Fruit fly (Drosophila melanogaster) whole organism, adult: ENCODE data around the gene Nup153.
A peak's percentile ranks its signal among the peaks of the same experiment; 100 is the strongest.

ENCODE experiments used
- CG12768 ChIP-seq: fragments of 200-800 bp; sonication (Bioruptor generic); optimal IDR thresholded peaks from 2 replicates; lab custom pipeline; 2017; ENCODE audit warnings: missing biosample characterization, missing genetic modification characterization, mild to moderate bottlenecking, moderate library complexity, missing genetic modification reagents
- CG1620 ChIP-seq: fragments of 200-800 bp; sonication (Bioruptor generic); optimal IDR thresholded peaks from 2 replicates; lab custom pipeline; 2016; ENCODE audit warnings: missing biosample characterization, missing genetic modification characterization
- CG7101 ChIP-seq: fragments of 200-800 bp; sonication (Bioruptor generic); optimal IDR thresholded peaks from 2 replicates; lab custom pipeline; 2018; ENCODE audit warnings: missing biosample characterization, mild to moderate bottlenecking, missing genetic modification characterization, moderate library complexity
- Hr96 ChIP-seq: fragments of 200-800 bp; sonication (Bioruptor generic); optimal IDR thresholded peaks from 2 replicates; lab custom pipeline; 2016; ENCODE audit warnings: missing biosample characterization, missing genetic modification characterization
- cic ChIP-seq: fragments of 200-800 bp; sonication (Bioruptor generic); optimal IDR thresholded peaks from 2 replicates; lab custom pipeline; 2017; ENCODE audit warnings: missing biosample characterization, mild to moderate bottlenecking, missing genetic modification characterization, moderate library complexity
- toe ChIP-seq: fragments of 200-800 bp; sonication (Bioruptor generic); optimal IDR thresholded peaks from 2 replicates; lab custom pipeline; 2016; ENCODE audit warnings: missing biosample characterization, missing genetic modification characterization

DNA sequence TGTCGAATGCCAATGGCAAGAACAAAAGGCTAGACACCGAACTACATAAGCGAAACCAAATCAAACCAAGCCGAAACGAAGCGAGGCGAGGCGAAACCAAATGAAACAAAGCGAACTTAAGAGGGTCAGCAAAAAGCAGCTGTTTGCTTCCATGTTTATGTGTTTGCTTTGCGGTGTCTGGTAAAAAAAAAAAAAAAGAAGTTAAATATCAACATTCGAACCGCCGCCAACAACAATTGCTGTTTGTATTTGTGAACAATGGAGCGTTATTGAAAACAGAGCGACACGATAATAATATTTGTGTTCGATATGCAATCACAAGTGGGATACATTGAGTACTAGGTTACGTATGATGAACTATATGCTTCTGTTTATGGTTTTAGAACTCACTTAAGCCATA lies 25.4 kb upstream of the Nup153 start:
- TF ChIP-seq cic (GFP tag; lab: Kevin White, UChicago) (no peak), CG12768 (no peak), toe (GFP tag; lab: Kevin White, UChicago) (no peak), CG1620 (no peak), Hr96 (GFP tag; lab: Kevin White, UChicago) (no peak), CG7101 (tag; lab: Kevin White, UChicago) (peak; percentile 59)
